Fruit fly (Drosophila melanogaster) whole organism, embryonic: ENCODE measurements around the gene spel1.

Source experiments
- Atf6 ChIP-seq: fragments of 200-800 bp; sonication (Bioruptor generic); IDR thresholded peaks from 2 replicates; pipeline ENCODE4 v1.3.6; 2022; ENCODE audit warnings: missing biosample characterization, missing genetic modification characterization
- B-H2 ChIP-seq: fragments of 200-800 bp; sonication (Bioruptor generic); optimal IDR thresholded peaks from 2 replicates; lab custom pipeline; 2018; ENCODE audit warnings: missing biosample characterization, mild to moderate bottlenecking, missing genetic modification characterization
- CG10959 ChIP-seq: fragments of 200-800 bp; sonication (Bioruptor generic); IDR thresholded peaks from 2 replicates; pipeline ENCODE4 v1.3.6; 2022; ENCODE audit warnings: missing biosample characterization, missing genetic modification characterization
- CG11456 ChIP-seq: fragments of 200-800 bp; sonication (Bioruptor generic); IDR thresholded peaks from 3 replicates; pipeline ENCODE4 v1.3.6; 2022; ENCODE audit warnings: missing biosample characterization, missing genetic modification characterization
- CG11695 ChIP-seq: fragments of 200-800 bp; sonication (Bioruptor generic); IDR thresholded peaks from 3 replicates; pipeline ENCODE4 v1.3.6; 2022; ENCODE audit warnings: missing biosample characterization, missing genetic modification characterization
- CG12071 ChIP-seq: fragments of 200-800 bp; sonication (Bioruptor generic); optimal IDR thresholded peaks from 3 replicates; lab custom pipeline; 2018; ENCODE audit warnings: missing biosample characterization, mild to moderate bottlenecking, missing genetic modification characterization
- CG1233 ChIP-seq: fragments of 200-800 bp; sonication (Bioruptor generic); optimal IDR thresholded peaks from 4 replicates; lab custom pipeline; 2018; ENCODE audit warnings: missing biosample characterization, mild to moderate bottlenecking, missing genetic modification characterization
- CG12659 ChIP-seq: fragments of 200-800 bp; sonication (Bioruptor generic); optimal IDR thresholded peaks from 3 replicates; lab custom pipeline; 2017; ENCODE audit warnings: mild to moderate bottlenecking, missing biosample characterization, missing genetic modification reagents, missing genetic modification characterization
- CG13775 ChIP-seq: fragments of 200-800 bp; sonication (Bioruptor generic); optimal IDR thresholded peaks from 3 replicates; lab custom pipeline; 2017; ENCODE audit warnings: missing biosample characterization, mild to moderate bottlenecking, missing genetic modification characterization
- CG14050 ChIP-seq: fragments of 200-800 bp; sonication (Bioruptor generic); IDR thresholded peaks from 3 replicates; pipeline ENCODE4 v1.3.6; 2022; ENCODE audit warnings: missing biosample characterization, missing genetic modification characterization
- CG14441 ChIP-seq: fragments of 200-800 bp; sonication (Bioruptor generic); IDR thresholded peaks from 2 replicates; pipeline ENCODE4 v1.3.6; 2022; ENCODE audit warnings: missing biosample characterization, missing genetic modification characterization
- CG14710 ChIP-seq: fragments of 200-800 bp; sonication (Bioruptor generic); optimal IDR thresholded peaks from 3 replicates; lab custom pipeline; 2019; ENCODE audit warnings: missing biosample characterization, mild to moderate bottlenecking, missing genetic modification characterization, moderate library complexity
- CG17328 ChIP-seq: fragments of 200-800 bp; sonication (Bioruptor generic); IDR thresholded peaks from 2 replicates; pipeline ENCODE4 v1.3.6; 2022; ENCODE audit warnings: missing biosample characterization, missing genetic modification characterization
- CG17829 ChIP-seq: fragments of 200-800 bp; optimal IDR thresholded peaks from 2 replicates; lab custom pipeline; 2019; ENCODE audit warnings: missing biosample characterization, mild to moderate bottlenecking, missing genetic modification characterization, moderate library complexity
- CG18262 ChIP-seq: fragments of 200-800 bp; optimal IDR thresholded peaks from 3 replicates; lab custom pipeline; 2019; ENCODE audit warnings: missing biosample characterization, mild to moderate bottlenecking, missing genetic modification characterization, moderate library complexity
- CG1832 ChIP-seq: fragments of 200-800 bp; sonication (Bioruptor generic); optimal IDR thresholded peaks from 2 replicates; lab custom pipeline; 2017; ENCODE audit warnings: missing biosample characterization, mild to moderate bottlenecking, missing genetic modification characterization, inconsistent platforms
- CG31365 ChIP-seq: fragments of 200-800 bp; sonication (Bioruptor generic); optimal IDR thresholded peaks from 2 replicates; lab custom pipeline; 2018; ENCODE audit warnings: missing biosample characterization, mild to moderate bottlenecking, missing genetic modification characterization
- CG34224 ChIP-seq: fragments of 200-800 bp; sonication (Bioruptor generic); IDR thresholded peaks from 3 replicates; pipeline ENCODE4 v1.3.6; 2022; ENCODE audit warnings: missing biosample characterization, missing genetic modification characterization; ENCODE audit not compliant: partially characterized antibody
- CG43689 ChIP-seq: fragments of 200-800 bp; sonication (Bioruptor generic); IDR thresholded peaks from 2 replicates; pipeline ENCODE4 v1.3.6; 2022; ENCODE audit warnings: missing biosample characterization, missing genetic modification characterization
- CG4707 ChIP-seq: fragments of 200-800 bp; sonication (Bioruptor generic); optimal IDR thresholded peaks from 2 replicates; lab custom pipeline; 2018; ENCODE audit warnings: missing biosample characterization, mild to moderate bottlenecking, missing genetic modification characterization, moderate library complexity
- CG5245 ChIP-seq: fragments of 200-800 bp; sonication (Bioruptor generic); optimal IDR thresholded peaks from 3 replicates; lab custom pipeline; 2016; ENCODE audit warnings: missing biosample characterization, missing genetic modification characterization
- CG6272 ChIP-seq: fragments of 200-800 bp; sonication (Bioruptor generic); IDR thresholded peaks from 2 replicates; pipeline ENCODE4 v1.3.6; 2022; ENCODE audit warnings: missing biosample characterization, missing genetic modification characterization
- CG7928 ChIP-seq: fragments of 200-800 bp; sonication (Bioruptor generic); optimal IDR thresholded peaks from 2 replicates; lab custom pipeline; 2017; ENCODE audit warnings: missing biosample characterization, mild to moderate bottlenecking, missing genetic modification characterization
- CG8359 ChIP-seq: fragments of 200-800 bp; sonication (Bioruptor generic); optimal IDR thresholded peaks from 2 replicates; lab custom pipeline; 2017; ENCODE audit warnings: missing biosample characterization, mild to moderate bottlenecking, missing genetic modification characterization, borderline replicate concordance
- CG9876 ChIP-seq: fragments of 200-800 bp; sonication (Bioruptor generic); optimal IDR thresholded peaks from 2 replicates; lab custom pipeline; 2016; ENCODE audit warnings: missing biosample characterization, missing genetic modification characterization
- D ChIP-seq, 2 experiments: fragments of 200-800 bp in 1 of 2; fragments of >200 bp in 1 of 2; sonication (Bioruptor generic) in 1 of 2; optimal IDR thresholded peaks; 2 replicates in 1 of 2; 3 replicates in 1 of 2; lab custom pipeline; 2017; ENCODE audit warnings: mild to moderate bottlenecking in 1 of 2, missing biosample characterization in 1 of 2, missing genetic modification characterization in 1 of 2, missing genetic modification reagents in 1 of 2
- Hand ChIP-seq: fragments of 200-800 bp; sonication (Bioruptor generic); optimal IDR thresholded peaks from 2 replicates; lab custom pipeline; 2017; ENCODE audit warnings: mild to moderate bottlenecking, missing biosample characterization, missing genetic modification reagents, missing genetic modification characterization
- Hr39 ChIP-seq: fragments of >200 bp; optimal IDR thresholded peaks from 2 replicates; lab custom pipeline; 2017
- Hr51 ChIP-seq, 2 experiments: fragments of 200-800 bp; sonication (Bioruptor generic); optimal IDR thresholded peaks; 2 replicates in 1 of 2; 3 replicates in 1 of 2; lab custom pipeline; 2016 to 2018; ENCODE audit warnings: missing biosample characterization in 2 of 2, missing genetic modification characterization in 2 of 2, mild to moderate bottlenecking in 1 of 2, moderate library complexity in 1 of 2
- Lhr ChIP-seq: fragments of 200-800 bp; sonication (Bioruptor generic); optimal IDR thresholded peaks from 3 replicates; lab custom pipeline; 2017; ENCODE audit warnings: mild to moderate bottlenecking, missing biosample characterization, missing genetic modification reagents, missing genetic modification characterization
- MESR4 ChIP-seq: fragments of 200-800 bp; sonication (Bioruptor generic); optimal IDR thresholded peaks from 2 replicates; lab custom pipeline; 2018; ENCODE audit warnings: missing biosample characterization, mild to moderate bottlenecking, missing genetic modification characterization, moderate library complexity
- MTF-1 ChIP-seq: fragments of 200-800 bp; sonication (Bioruptor generic); optimal IDR thresholded peaks from 2 replicates; lab custom pipeline; 2018; ENCODE audit warnings: missing biosample characterization, mild to moderate bottlenecking, missing genetic modification characterization, borderline replicate concordance
- Mad ChIP-seq: fragments of 200-800 bp; sonication (Bioruptor generic); optimal IDR thresholded peaks from 2 replicates; lab custom pipeline; 2016; ENCODE audit warnings: missing biosample characterization, missing genetic modification characterization
- Max ChIP-seq: fragments of 200-800 bp; sonication (Bioruptor generic); optimal IDR thresholded peaks from 2 replicates; lab custom pipeline; 2016; ENCODE audit warnings: missing biosample characterization, mild to moderate bottlenecking, missing genetic modification characterization
- Nf-YB ChIP-seq: fragments of 200-800 bp; sonication (Bioruptor generic); optimal IDR thresholded peaks from 3 replicates; lab custom pipeline; 2019; ENCODE audit warnings: missing biosample characterization, mild to moderate bottlenecking, missing genetic modification characterization, moderate library complexity
- Trl ChIP-seq, 3 experiments: fragments of >200 bp in 2 of 3; fragments of 200-800 bp in 1 of 3; sonication (Bioruptor generic) in 1 of 3; optimal IDR thresholded peaks; 2 replicates in 1 of 3; 3 replicates in 2 of 3; lab custom pipeline; 2016 to 2017; ENCODE audit warnings: missing biosample characterization in 1 of 3, missing genetic modification characterization in 1 of 3
- bcd ChIP-seq: fragments of 200-800 bp; sonication (Bioruptor generic); optimal IDR thresholded peaks from 2 replicates; lab custom pipeline; 2017; ENCODE audit warnings: missing biosample characterization, mild to moderate bottlenecking, missing genetic modification characterization
- bowl ChIP-seq: fragments of 200-800 bp; sonication (Bioruptor generic); IDR thresholded peaks from 2 replicates; pipeline ENCODE4 v1.3.6; 2022; ENCODE audit warnings: missing biosample characterization, missing genetic modification characterization
- cwo ChIP-seq: fragments of 200-800 bp; sonication (Bioruptor generic); optimal IDR thresholded peaks from 3 replicates; lab custom pipeline; 2017; ENCODE audit warnings: missing biosample characterization, missing genetic modification characterization, mild to moderate bottlenecking, moderate library complexity, missing genetic modification reagents
- fd3F ChIP-seq: fragments of 200-800 bp; sonication (Bioruptor generic); optimal IDR thresholded peaks from 2 replicates; lab custom pipeline; 2018; ENCODE audit warnings: missing biosample characterization, mild to moderate bottlenecking, missing genetic modification characterization, moderate library complexity
- gce ChIP-seq: fragments of 200-800 bp; sonication (Bioruptor generic); IDR thresholded peaks from 3 replicates; pipeline ENCODE4 v1.3.6; 2022; ENCODE audit warnings: missing biosample characterization, missing genetic modification characterization
- gcm ChIP-seq: fragments of 200-800 bp; sonication (Bioruptor generic); optimal IDR thresholded peaks from 2 replicates; lab custom pipeline; 2019; ENCODE audit warnings: missing biosample characterization, mild to moderate bottlenecking, missing genetic modification characterization, moderate library complexity
- grn ChIP-seq: fragments of 200-800 bp; sonication (Bioruptor generic); optimal IDR thresholded peaks from 3 replicates; lab custom pipeline; 2017; ENCODE audit warnings: missing biosample characterization, missing genetic modification characterization
- inv ChIP-seq: fragments of 200-800 bp; sonication (Bioruptor generic); IDR thresholded peaks from 2 replicates; pipeline ENCODE4 v1.3.6; 2022; ENCODE audit warnings: missing biosample characterization, missing genetic modification characterization; ENCODE audit not compliant: partially characterized antibody
- knrl ChIP-seq: fragments of 200-800 bp; sonication (Bioruptor generic); IDR thresholded peaks from 3 replicates; pipeline ENCODE4 v1.3.6; 2022; ENCODE audit warnings: missing biosample characterization, missing genetic modification characterization; ENCODE audit not compliant: partially characterized antibody
- pnt ChIP-seq: fragments of 200-800 bp; sonication (Bioruptor generic); optimal IDR thresholded peaks from 3 replicates; lab custom pipeline; 2016; ENCODE audit warnings: missing biosample characterization, missing genetic modification characterization
- sqz ChIP-seq: fragments of 200-800 bp; sonication (Bioruptor generic); optimal IDR thresholded peaks from 3 replicates; lab custom pipeline; 2018; ENCODE audit warnings: missing biosample characterization, mild to moderate bottlenecking, missing genetic modification characterization
- sr ChIP-seq: fragments of 200-800 bp; sonication (Bioruptor generic); IDR thresholded peaks from 3 replicates; pipeline ENCODE4 v1.3.6; 2022; ENCODE audit warnings: missing biosample characterization, missing genetic modification characterization
- sug ChIP-seq: fragments of 200-800 bp; optimal IDR thresholded peaks from 2 replicates; lab custom pipeline; 2019; ENCODE audit warnings: missing biosample characterization, mild to moderate bottlenecking, missing genetic modification characterization, moderate library complexity
- vvl ChIP-seq: fragments of 200-800 bp; sonication (Bioruptor generic); IDR thresholded peaks from 2 replicates; pipeline ENCODE4 v1.3.6; 2022; ENCODE audit warnings: missing biosample characterization, missing genetic modification characterization

Gene spel1

DNA sequence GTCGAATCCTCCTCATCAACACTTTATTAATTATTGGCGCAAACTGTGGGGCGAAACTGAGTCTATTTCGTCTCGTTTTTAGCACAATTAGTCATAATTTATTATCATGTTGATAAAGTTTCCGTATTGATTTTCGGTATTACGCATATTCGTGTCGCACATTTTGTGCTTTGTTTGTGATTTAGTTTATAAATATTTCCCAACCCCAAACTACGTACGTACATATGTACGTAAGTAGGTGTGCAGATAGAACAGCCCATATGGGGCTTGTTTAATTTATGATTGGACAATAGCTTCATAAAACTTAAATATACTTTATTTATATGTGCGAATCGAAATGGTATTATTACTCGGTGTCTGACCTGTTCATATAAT, 33.2 kb downstream of the spel1 start (continued):
- TF ChIP-seq CG14050 (GFP tag; lab: Robert Waterston, UW) (no peak), Trl (optimal IDR thresholded peaks at IDR 0.05; lab: Kevin White, UChicago) (no peak), Trl (GFP tag; optimal IDR thresholded peaks at IDR 0.05; lab: Kevin White, UChicago) (no peak), D (optimal IDR thresholded peaks at IDR 0.05; lab: Kevin White, UChicago) (no peak), D (GFP tag; optimal IDR thresholded peaks at IDR 0.05; lab: Kevin White, UChicago) (no peak), CG7928 (GFP tag; lab: Kevin White, UChicago) (peak; percentile 20), CG10959 (GFP tag; lab: Robert Waterston, UW) (no peak), CG11695 (GFP tag; lab: Robert Waterston, UW) (peak; percentile 20; the same call in 1 of the 3 replicates), CG43689 (GFP tag; lab: Robert Waterston, UW) (no peak), MESR4 (GFP tag; lab: Kevin White, UChicago) (no peak), CG14441 (GFP tag; lab: Robert Waterston, UW) (no peak), CG12071 (peak; percentile 69), fd3F (GFP tag; lab: Kevin White, UChicago) (peak; percentile 46), CG34224 (GFP tag; lab: Robert Waterston, UW) (no peak), pnt (GFP tag; lab: Kevin White, UChicago) (no peak), sr (no peak), CG17829 (tag; lab: Kevin White, UChicago) (no peak), CG11456 (GFP tag; lab: Robert Waterston, UW) (no peak), Max (GFP tag; lab: Kevin White, UChicago) (no peak), CG14710 (tag; lab: Kevin White, UChicago) (no peak), gce (GFP tag; lab: Robert Waterston, UW) (0 out of 3 replicates have a peak, but pooled peaks have one; percentile 5), CG12659 (no peak), knrl (GFP tag; lab: Robert Waterston, UW) (no peak), Nf-YB (no peak), CG1233 (no peak), Hand (GFP tag; lab: Kevin White, UChicago) (no peak), CG9876 (GFP tag; lab: Kevin White, UChicago) (no peak), Hr39 (lab: Kevin White, UChicago) (no peak), CG6272 (GFP tag; lab: Robert Waterston, UW) (no peak), Hr51 (GFP tag; optimal IDR thresholded peaks at IDR 0.05; lab: Kevin White, UChicago) (no peak), CG1832 (GFP tag; lab: Kevin White, UChicago) (no peak), MTF-1 (GFP tag; lab: Kevin White, UChicago) (peak; percentile 45), gcm (GFP tag; lab: Kevin White, UChicago) (no peak), Mad (GFP tag; lab: Kevin White, UChicago) (no peak), sug (tag; lab: Kevin White, UChicago) (no peak), CG18262 (no peak), CG31365 (tag; lab: Kevin White, UChicago) (peak; percentile 20), CG13775 (no peak), B-H2 (GFP tag; lab: Kevin White, UChicago) (no peak), CG17328 (GFP tag; lab: Robert Waterston, UW) (no peak; the same call in 1 of the 2 replicates), inv (no peak), Lhr (GFP tag; lab: Kevin White, UChicago) (no peak), bowl (GFP tag; lab: Robert Waterston, UW) (no peak), bcd (GFP tag; lab: Kevin White, UChicago) (no peak), CG8359 (GFP tag; lab: Kevin White, UChicago) (no peak), sqz (GFP tag; lab: Kevin White, UChicago) (no peak), vvl (GFP tag; lab: Robert Waterston, UW) (no peak), CG4707 (GFP tag; lab: Kevin White, UChicago) (no peak), Atf6 (peak; percentile 51; the same call in 1 of the 2 replicates), grn (GFP tag; lab: Kevin White, UChicago) (no peak), cwo (no peak), CG5245 (GFP tag; lab: Kevin White, UChicago) (no peak)
